Fruit fly (Drosophila melanogaster) whole organism, embryonic: ENCODE results near the gene Sodh2.

ENCODE experiments used
- Atf6 ChIP-seq: fragments of 200-800 bp; sonication (Bioruptor generic); IDR thresholded peaks from 2 replicates; pipeline ENCODE4 v1.3.6; 2022; ENCODE audit warnings: missing biosample characterization, missing genetic modification characterization
- CG10209 ChIP-seq: fragments of 200-800 bp; sonication (Bioruptor generic); optimal IDR thresholded peaks from 3 replicates; lab custom pipeline; 2017; ENCODE audit warnings: missing biosample characterization, mild to moderate bottlenecking, missing genetic modification characterization, missing genetic modification reagents
- CG10543 ChIP-seq: fragments of 200-800 bp; sonication (Bioruptor generic); optimal IDR thresholded peaks from 3 replicates; lab custom pipeline; 2017; ENCODE audit warnings: missing biosample characterization, mild to moderate bottlenecking, missing genetic modification characterization, moderate library complexity
- CG12071 ChIP-seq: fragments of 200-800 bp; sonication (Bioruptor generic); optimal IDR thresholded peaks from 3 replicates; lab custom pipeline; 2018; ENCODE audit warnings: missing biosample characterization, mild to moderate bottlenecking, missing genetic modification characterization
- CG1233 ChIP-seq: fragments of 200-800 bp; sonication (Bioruptor generic); optimal IDR thresholded peaks from 4 replicates; lab custom pipeline; 2018; ENCODE audit warnings: missing biosample characterization, mild to moderate bottlenecking, missing genetic modification characterization
- CG13123 ChIP-seq: fragments of 200-800 bp; sonication (Bioruptor generic); optimal IDR thresholded peaks from 2 replicates; lab custom pipeline; 2016; ENCODE audit warnings: missing biosample characterization, missing genetic modification characterization
- CG13296 ChIP-seq: fragments of 200-800 bp; sonication (Bioruptor generic); optimal IDR thresholded peaks from 3 replicates; lab custom pipeline; 2018; ENCODE audit warnings: missing biosample characterization, mild to moderate bottlenecking, missing genetic modification characterization
- CG13775 ChIP-seq: fragments of 200-800 bp; sonication (Bioruptor generic); optimal IDR thresholded peaks from 3 replicates; lab custom pipeline; 2017; ENCODE audit warnings: missing biosample characterization, mild to moderate bottlenecking, missing genetic modification characterization
- CG1602 ChIP-seq: fragments of 200-800 bp; sonication (Bioruptor generic); optimal IDR thresholded peaks from 3 replicates; lab custom pipeline; 2016; ENCODE audit warnings: missing biosample characterization, missing genetic modification characterization
- CG16863 ChIP-seq: fragments of 200-800 bp; sonication (Bioruptor generic); optimal IDR thresholded peaks from 3 replicates; lab custom pipeline; 2016; ENCODE audit warnings: missing biosample characterization, missing genetic modification characterization
- CG1832 ChIP-seq: fragments of 200-800 bp; sonication (Bioruptor generic); optimal IDR thresholded peaks from 2 replicates; lab custom pipeline; 2017; ENCODE audit warnings: missing biosample characterization, mild to moderate bottlenecking, missing genetic modification characterization, inconsistent platforms
- CG30020 ChIP-seq: fragments of 200-800 bp; optimal IDR thresholded peaks from 2 replicates; lab custom pipeline; 2019; ENCODE audit warnings: missing biosample characterization, mild to moderate bottlenecking, missing genetic modification characterization, moderate library complexity
- CG31388 ChIP-seq: fragments of 200-800 bp; sonication (Bioruptor generic); optimal IDR thresholded peaks from 2 replicates; lab custom pipeline; 2016; ENCODE audit warnings: missing biosample characterization, missing genetic modification characterization
- CG34376 ChIP-seq: fragments of 200-800 bp; sonication (Bioruptor generic); optimal IDR thresholded peaks from 2 replicates; lab custom pipeline; 2018; ENCODE audit warnings: missing biosample characterization, mild to moderate bottlenecking, missing genetic modification characterization
- CG4820 ChIP-seq: fragments of 200-800 bp; sonication (Bioruptor generic); optimal IDR thresholded peaks from 3 replicates; lab custom pipeline; 2016; ENCODE audit warnings: missing biosample characterization, missing genetic modification characterization
- CG6683 ChIP-seq: fragments of 200-800 bp; sonication (Bioruptor generic); optimal IDR thresholded peaks from 2 replicates; lab custom pipeline; 2017; ENCODE audit warnings: missing biosample characterization, mild to moderate bottlenecking, missing genetic modification characterization, missing genetic modification reagents
- CG7357 ChIP-seq: fragments of 200-800 bp; sonication (Bioruptor generic); IDR thresholded peaks from 3 replicates; pipeline ENCODE4 v1.3.6; 2022; ENCODE audit warnings: missing biosample characterization, missing genetic modification characterization
- CG7745 ChIP-seq: fragments of 200-800 bp; sonication (Bioruptor generic); optimal IDR thresholded peaks from 2 replicates; lab custom pipeline; 2018; ENCODE audit warnings: missing biosample characterization, mild to moderate bottlenecking, missing genetic modification characterization, moderate library complexity
- CG8765 ChIP-seq: fragments of 200-800 bp; sonication (Bioruptor generic); IDR thresholded peaks from 2 replicates; pipeline ENCODE4 v1.3.6; 2022; ENCODE audit warnings: missing biosample characterization, missing genetic modification characterization
- CG9727 ChIP-seq: fragments of 200-800 bp; sonication (Bioruptor generic); optimal IDR thresholded peaks from 3 replicates; lab custom pipeline; 2017; ENCODE audit warnings: missing biosample characterization, mild to moderate bottlenecking, missing genetic modification characterization
- CG9876 ChIP-seq: fragments of 200-800 bp; sonication (Bioruptor generic); optimal IDR thresholded peaks from 2 replicates; lab custom pipeline; 2016; ENCODE audit warnings: missing biosample characterization, missing genetic modification characterization
- CG9932 ChIP-seq: fragments of 200-800 bp; sonication (Bioruptor generic); IDR thresholded peaks from 2 replicates; pipeline ENCODE4 v1.3.6; 2022; ENCODE audit warnings: missing biosample characterization, missing genetic modification characterization
- Chrac-16 ChIP-seq: fragments of 200-800 bp; sonication (Bioruptor generic); optimal IDR thresholded peaks from 3 replicates; lab custom pipeline; 2016; ENCODE audit warnings: missing biosample characterization, missing genetic modification characterization
- Fer1 ChIP-seq: fragments of 200-800 bp; sonication (Bioruptor generic); optimal IDR thresholded peaks from 2 replicates; lab custom pipeline; 2017; ENCODE audit warnings: missing biosample characterization, mild to moderate bottlenecking, missing genetic modification characterization
- Fer3 ChIP-seq: fragments of 200-800 bp; sonication (Bioruptor generic); optimal IDR thresholded peaks from 2 replicates; lab custom pipeline; 2018; ENCODE audit warnings: missing biosample characterization, mild to moderate bottlenecking, missing genetic modification characterization, moderate library complexity
- GATAe ChIP-seq: fragments of 200-800 bp; sonication (Bioruptor generic); conservative IDR thresholded peaks from 2 replicates; pipeline ENCODE4 v1.3.6; 2022; ENCODE audit warnings: missing biosample characterization, missing genetic modification characterization
- Hand ChIP-seq: fragments of 200-800 bp; sonication (Bioruptor generic); optimal IDR thresholded peaks from 2 replicates; lab custom pipeline; 2017; ENCODE audit warnings: mild to moderate bottlenecking, missing biosample characterization, missing genetic modification reagents, missing genetic modification characterization
- Hey ChIP-seq: fragments of 200-800 bp; sonication (Bioruptor generic); optimal IDR thresholded peaks from 3 replicates; lab custom pipeline; 2018; ENCODE audit warnings: missing biosample characterization, mild to moderate bottlenecking, missing genetic modification characterization
- Hr3 ChIP-seq: fragments of 200-800 bp; sonication (Bioruptor generic); optimal IDR thresholded peaks from 3 replicates; lab custom pipeline; 2016; ENCODE audit warnings: missing biosample characterization, missing genetic modification characterization
- Meics ChIP-seq: fragments of 200-800 bp; sonication (Bioruptor generic); optimal IDR thresholded peaks from 2 replicates; lab custom pipeline; 2017; ENCODE audit warnings: missing biosample characterization, mild to moderate bottlenecking, missing genetic modification characterization
- Nf-YB ChIP-seq: fragments of 200-800 bp; sonication (Bioruptor generic); optimal IDR thresholded peaks from 3 replicates; lab custom pipeline; 2019; ENCODE audit warnings: missing biosample characterization, mild to moderate bottlenecking, missing genetic modification characterization, moderate library complexity
- Nf-YC ChIP-seq: fragments of 200-800 bp; optimal IDR thresholded peaks from 3 replicates; lab custom pipeline; 2019; ENCODE audit warnings: missing biosample characterization, mild to moderate bottlenecking, missing genetic modification characterization, moderate library complexity
- Oaz ChIP-seq: fragments of 200-800 bp; sonication (Bioruptor generic); IDR thresholded peaks from 2 replicates; pipeline ENCODE4 v1.3.6; 2022; ENCODE audit warnings: missing biosample characterization, missing genetic modification characterization
- Side ChIP-seq: fragments of 200-800 bp; sonication (Bioruptor generic); optimal IDR thresholded peaks from 2 replicates; lab custom pipeline; 2016; ENCODE audit warnings: missing biosample characterization, missing genetic modification characterization
- Tbp ChIP-seq: fragments of >200 bp; optimal IDR thresholded peaks from 2 replicates; lab custom pipeline; 2018; ENCODE audit warnings: missing biosample characterization, missing genetic modification characterization
- bbx ChIP-seq: fragments of 200-800 bp; sonication (Bioruptor generic); IDR thresholded peaks from 2 replicates; pipeline ENCODE4 v1.3.6; 2022; ENCODE audit warnings: missing biosample characterization, missing genetic modification characterization; ENCODE audit not compliant: partially characterized antibody
- br ChIP-seq: fragments of >200 bp; optimal IDR thresholded peaks from 2 replicates; lab custom pipeline; 2017
- cato ChIP-seq: fragments of 200-800 bp; sonication (Bioruptor generic); optimal IDR thresholded peaks from 2 replicates; lab custom pipeline; 2016; ENCODE audit warnings: missing biosample characterization, missing genetic modification characterization, borderline replicate concordance
- ewg ChIP-seq: fragments of 200-800 bp; sonication (Bioruptor generic); optimal IDR thresholded peaks from 3 replicates; lab custom pipeline; 2017; ENCODE audit warnings: mild to moderate bottlenecking, missing biosample characterization, missing genetic modification reagents, missing genetic modification characterization
- eyg ChIP-seq: fragments of 200-800 bp; sonication (Bioruptor generic); optimal IDR thresholded peaks from 3 replicates; lab custom pipeline; 2016; ENCODE audit warnings: missing biosample characterization, missing genetic modification characterization
- fu2 ChIP-seq: fragments of 200-800 bp; sonication (Bioruptor generic); optimal IDR thresholded peaks from 2 replicates; lab custom pipeline; 2016; ENCODE audit warnings: missing biosample characterization, missing genetic modification characterization
- gce ChIP-seq: fragments of 200-800 bp; sonication (Bioruptor generic); IDR thresholded peaks from 3 replicates; pipeline ENCODE4 v1.3.6; 2022; ENCODE audit warnings: missing biosample characterization, missing genetic modification characterization
- gcm ChIP-seq: fragments of 200-800 bp; sonication (Bioruptor generic); optimal IDR thresholded peaks from 2 replicates; lab custom pipeline; 2019; ENCODE audit warnings: missing biosample characterization, mild to moderate bottlenecking, missing genetic modification characterization, moderate library complexity
- gem ChIP-seq: fragments of 200-800 bp; sonication (Bioruptor generic); optimal IDR thresholded peaks from 2 replicates; lab custom pipeline; 2019; ENCODE audit warnings: missing biosample characterization, mild to moderate bottlenecking, missing genetic modification characterization, moderate library complexity
- ken ChIP-seq: fragments of 200-800 bp; sonication (Bioruptor generic); IDR thresholded peaks from 3 replicates; pipeline ENCODE4 v1.3.6; 2022; ENCODE audit warnings: missing biosample characterization, missing genetic modification characterization
- mam ChIP-seq: fragments of 200-800 bp; sonication (Bioruptor generic); optimal IDR thresholded peaks from 3 replicates; lab custom pipeline; 2016; ENCODE audit warnings: missing biosample characterization, missing genetic modification characterization
- org-1 ChIP-seq: fragments of 200-800 bp; sonication (Bioruptor generic); optimal IDR thresholded peaks from 2 replicates; lab custom pipeline; 2017; ENCODE audit warnings: missing biosample characterization, missing genetic modification characterization
- pb ChIP-seq: fragments of 200-800 bp; sonication (Bioruptor generic); optimal IDR thresholded peaks from 3 replicates; lab custom pipeline; 2016; ENCODE audit warnings: missing biosample characterization, missing genetic modification characterization
- peb ChIP-seq: fragments of 200-800 bp; sonication (Bioruptor generic); IDR thresholded peaks from 2 replicates; pipeline ENCODE4 v1.3.6; 2022; ENCODE audit warnings: missing biosample characterization, missing genetic modification characterization
- unc-4 ChIP-seq: fragments of 200-800 bp; sonication (Bioruptor generic); IDR thresholded peaks from 2 replicates; pipeline ENCODE4 v1.3.6; 2022; ENCODE audit warnings: missing biosample characterization, missing genetic modification characterization; ENCODE audit not compliant: partially characterized antibody
- unpg ChIP-seq: fragments of 200-800 bp; sonication (Bioruptor generic); optimal IDR thresholded peaks from 3 replicates; lab custom pipeline; 2018; ENCODE audit warnings: missing biosample characterization, mild to moderate bottlenecking, missing genetic modification characterization, moderate library complexity
- yki ChIP-seq: fragments of >200 bp; optimal IDR thresholded peaks from 3 replicates; lab custom pipeline; 2018

Gene Sodh2

dm6 chr3R:10885422-10886081 lies 9.4 kb downstream of the Sodh2 start, which contains the start of gene Leash (continued):
- TF ChIP-seq CG12071 (no peak), org-1 (no peak), mam (GFP tag; lab: Kevin White, UChicago) (no peak), br (lab: Kevin White, UChicago) (no peak), Side (GFP tag; lab: Kevin White, UChicago) (no peak), Hey (tag; lab: Kevin White, UChicago) (no peak), CG7745 (no peak), Meics (GFP tag; lab: Kevin White, UChicago) (no peak), CG8765 (GFP tag; lab: Robert Waterston, UW) (no peak), Fer1 (GFP tag; lab: Kevin White, UChicago) (peak; percentile 10), Hand (GFP tag; lab: Kevin White, UChicago) (no peak), CG34376 (no peak), CG9932 (no peak), CG9727 (GFP tag; lab: Kevin White, UChicago) (no peak), CG7357 (no peak), CG16863 (GFP tag; lab: Kevin White, UChicago) (no peak), GATAe (GFP tag; lab: Robert Waterston, UW) (no peak), pb (GFP tag; lab: Kevin White, UChicago) (no peak), Tbp (GFP tag; lab: Kevin White, UChicago) (no peak), CG6683 (GFP tag; lab: Kevin White, UChicago) (no peak), gem (tag; lab: Kevin White, UChicago) (no peak), Hr3 (GFP tag; lab: Kevin White, UChicago) (no peak), CG9876 (GFP tag; lab: Kevin White, UChicago) (no peak), Atf6 (no peak), CG10543 (no peak), ken (GFP tag; lab: Robert Waterston, UW) (no peak), bbx (GFP tag; lab: Robert Waterston, UW) (peak; percentile 67), eyg (GFP tag; lab: Kevin White, UChicago) (no peak), CG13775 (no peak), CG10209 (no peak), ewg (GFP tag; lab: Kevin White, UChicago) (no peak), cato (GFP tag; lab: Kevin White, UChicago) (no peak), CG30020 (no peak), Fer3 (tag; lab: Kevin White, UChicago) (no peak), CG31388 (GFP tag; lab: Kevin White, UChicago) (no peak), yki (no peak), gcm (GFP tag; lab: Kevin White, UChicago) (no peak), peb (GFP tag; lab: Robert Waterston, UW) (no peak), gce (GFP tag; lab: Robert Waterston, UW) (no peak), Nf-YB (GFP tag; lab: Kevin White, UChicago) (no peak), CG4820 (GFP tag; lab: Kevin White, UChicago) (no peak), fu2 (GFP tag; lab: Kevin White, UChicago) (no peak), CG1832 (no peak), Oaz (no peak), unc-4 (GFP tag; lab: Robert Waterston, UW) (peak; percentile 60; the same call in 1 of the 2 replicates), Chrac-16 (no peak), unpg (no peak), CG13296 (GFP tag; lab: Kevin White, UChicago) (no peak), Nf-YC (no peak), CG1233 (GFP tag; lab: Kevin White, UChicago) (no peak), CG13123 (GFP tag; lab: Kevin White, UChicago) (no peak), CG1602 (GFP tag; lab: Kevin White, UChicago) (no peak)
